Worm (Caenorhabditis elegans) whole organism, L1 larva: ENCODE results near the gene melo-3.

Experiments used
- F16B12.6 ChIP-seq: fragments of 150-350 bp; optimal IDR thresholded peaks from 2 replicates; lab custom pipeline; 2014; ENCODE audit warnings: missing biosample characterization, missing genetic modification characterization
- aha-1 ChIP-seq: fragments of 150-350 bp; optimal IDR thresholded peaks from 2 replicates; lab custom pipeline; 2014; ENCODE audit warnings: missing biosample characterization, missing genetic modification characterization
- aly-2 ChIP-seq: fragments of 150-350 bp; optimal IDR thresholded peaks from 2 replicates; lab custom pipeline; 2014; ENCODE audit warnings: missing biosample characterization, missing genetic modification characterization
- ceh-88 ChIP-seq: fragments of 200-800 bp; sonication (Bioruptor generic); IDR thresholded peaks from 2 replicates; pipeline ENCODE4 v1.3.6; 2022; ENCODE audit warnings: missing genetic modification characterization, missing compliant biosample characterization
- ces-1 ChIP-seq: fragments of 150-350 bp; optimal IDR thresholded peaks from 2 replicates; lab custom pipeline; 2014; ENCODE audit warnings: missing biosample characterization, missing genetic modification reagents, missing genetic modification characterization
- dpl-1 ChIP-seq, 3 experiments: fragments of 150-350 bp in 2 of 3; sonication (generic microtip) in 1 of 3; optimal IDR thresholded peaks; 2 replicates each; lab custom pipeline; 2014 to 2017; ENCODE audit warnings: missing biosample characterization in 3 of 3, missing genetic modification characterization in 3 of 3, missing genetic modification reagents in 3 of 3
- dsc-1 ChIP-seq: sonication (generic microtip); optimal IDR thresholded peaks from 2 replicates; lab custom pipeline; 2016; ENCODE audit warnings: mild to moderate bottlenecking, missing genetic modification characterization, missing compliant biosample characterization
- efl-1 ChIP-seq, 4 experiments: fragments of 150-350 bp; optimal IDR thresholded peaks in 3 of 4; peaks in 1 of 4; 1 replicate in 1 of 4; 2 replicates in 3 of 4; lab custom pipeline; 2014; ENCODE audit warnings: missing biosample characterization in 2 of 4, missing genetic modification characterization in 2 of 4, missing genetic modification reagents in 2 of 4
- efl-3 ChIP-seq: fragments of 200-800 bp; sonication (Bioruptor generic); optimal IDR thresholded peaks from 2 replicates; lab custom pipeline; 2018; ENCODE audit warnings: mild to moderate bottlenecking, missing genetic modification characterization, missing compliant biosample characterization
- egl-27 ChIP-seq, 2 experiments: fragments of 150-350 bp in 1 of 2; sonication (generic microtip); optimal IDR thresholded peaks; 3 replicates each; lab custom pipeline; 2017 to 2018; ENCODE audit warnings: missing biosample characterization in 2 of 2, missing genetic modification characterization in 2 of 2, missing genetic modification reagents in 2 of 2
- elt-3 ChIP-seq, 6 experiments: fragments of 150-350 bp in 1 of 6; sonication (generic microtip); optimal IDR thresholded peaks; 2 replicates each; lab custom pipeline; 2017 to 2018; ENCODE audit warnings: missing biosample characterization in 6 of 6, missing genetic modification characterization in 6 of 6, inconsistent platforms in 1 of 6
- fkh-8 ChIP-seq: sonication (generic microtip); optimal IDR thresholded peaks from 2 replicates; lab custom pipeline; 2016; ENCODE audit warnings: mild to moderate bottlenecking, missing genetic modification characterization, missing compliant biosample characterization
- fos-1 ChIP-seq: fragments of 150-350 bp; optimal IDR thresholded peaks from 2 replicates; lab custom pipeline; 2014; ENCODE audit warnings: missing biosample characterization, missing genetic modification characterization
- grh-1 ChIP-seq: fragments of 200-800 bp; sonication (Bioruptor generic); IDR thresholded peaks from 2 replicates; pipeline ENCODE4 v1.3.6; 2022; ENCODE audit warnings: missing genetic modification reagents, missing genetic modification characterization, missing compliant biosample characterization
- hlh-17 ChIP-seq: fragments of 200-800 bp; sonication (Bioruptor generic); optimal IDR thresholded peaks from 2 replicates; lab custom pipeline; 2018; ENCODE audit warnings: missing genetic modification characterization, mild to moderate bottlenecking, missing compliant biosample characterization, moderate library complexity, borderline replicate concordance
- irx-1 ChIP-seq: sonication (generic microtip); optimal IDR thresholded peaks from 2 replicates; lab custom pipeline; 2016; ENCODE audit warnings: missing genetic modification characterization, missing compliant biosample characterization
- lin-14 ChIP-seq: fragments of 200-800 bp; sonication (Bioruptor generic); optimal IDR thresholded peaks from 2 replicates; lab custom pipeline; 2018; ENCODE audit warnings: mild to moderate bottlenecking, missing genetic modification characterization, moderate library complexity, missing compliant biosample characterization
- lin-15B ChIP-seq: fragments of 150-350 bp; sonication (generic microtip); optimal IDR thresholded peaks from 3 replicates; lab custom pipeline; 2014; ENCODE audit warnings: missing biosample characterization, missing genetic modification characterization
- lsy-2 ChIP-seq, 2 experiments: fragments of 150-350 bp; optimal IDR thresholded peaks; 2 replicates each; lab custom pipeline; 2014; ENCODE audit warnings: missing biosample characterization in 2 of 2, missing genetic modification characterization in 2 of 2
- mab-9 ChIP-seq: fragments of 200-800 bp; sonication (Bioruptor generic); IDR thresholded peaks from 2 replicates; pipeline ENCODE4 v1.3.6; 2022; ENCODE audit warnings: missing genetic modification reagents, missing genetic modification characterization, missing compliant biosample characterization
- mef-2 ChIP-seq: fragments of 150-350 bp; optimal IDR thresholded peaks from 2 replicates; lab custom pipeline; 2014; ENCODE audit warnings: missing biosample characterization, missing genetic modification characterization
- nhr-12 ChIP-seq: sonication (generic microtip); optimal IDR thresholded peaks from 2 replicates; lab custom pipeline; 2017; ENCODE audit warnings: missing biosample characterization, missing genetic modification characterization
- nhr-19 ChIP-seq: fragments of 200-800 bp; sonication (Bioruptor generic); conservative IDR thresholded peaks from 2 replicates; pipeline ENCODE4 v1.3.6; 2022; ENCODE audit warnings: missing genetic modification characterization, missing compliant biosample characterization
- nhr-20 ChIP-seq: sonication (generic microtip); optimal IDR thresholded peaks from 2 replicates; lab custom pipeline; 2016; ENCODE audit warnings: mild to moderate bottlenecking, missing genetic modification characterization, missing compliant biosample characterization
- nhr-237 ChIP-seq: fragments of 150-350 bp; optimal IDR thresholded peaks from 2 replicates; lab custom pipeline; 2014; ENCODE audit warnings: missing biosample characterization, missing genetic modification characterization
- nhr-28 ChIP-seq: fragments of 150-350 bp; optimal IDR thresholded peaks from 2 replicates; lab custom pipeline; 2014; ENCODE audit warnings: missing biosample characterization, missing genetic modification characterization
- nhr-47 ChIP-seq: sonication (generic microtip); optimal IDR thresholded peaks from 2 replicates; lab custom pipeline; 2016; ENCODE audit warnings: mild to moderate bottlenecking, missing genetic modification characterization, moderate library complexity, missing compliant biosample characterization
- nhr-71 ChIP-seq: sonication (generic microtip); optimal IDR thresholded peaks from 2 replicates; lab custom pipeline; 2016; ENCODE audit warnings: mild to moderate bottlenecking, missing genetic modification characterization, moderate library complexity, missing compliant biosample characterization
- nhr-77 ChIP-seq: fragments of 150-350 bp; optimal IDR thresholded peaks from 2 replicates; lab custom pipeline; 2014; ENCODE audit warnings: missing biosample characterization, missing genetic modification characterization
- nhr-84 ChIP-seq: sonication (generic microtip); optimal IDR thresholded peaks from 2 replicates; lab custom pipeline; 2017; ENCODE audit warnings: missing biosample characterization, missing genetic modification characterization
- nhr-85 ChIP-seq: sonication (generic microtip); peaks from one replicate; lab custom pipeline; 2016; ENCODE audit warnings: missing genetic modification characterization, inconsistent platforms, missing compliant biosample characterization
- nhr-90 ChIP-seq: sonication (generic microtip); optimal IDR thresholded peaks from 2 replicates; lab custom pipeline; 2016; ENCODE audit warnings: mild to moderate bottlenecking, missing genetic modification characterization, missing compliant biosample characterization; ENCODE audit not compliant: poor library complexity
- rnt-1 ChIP-seq: sonication (generic microtip); optimal IDR thresholded peaks from 2 replicates; lab custom pipeline; 2016; ENCODE audit warnings: mild to moderate bottlenecking, missing genetic modification characterization, moderate library complexity, missing compliant biosample characterization
- snpc-4 ChIP-seq: fragments of 150-350 bp; optimal IDR thresholded peaks from 2 replicates; lab custom pipeline; 2014; ENCODE audit warnings: missing biosample characterization, missing genetic modification characterization
- snu-23 ChIP-seq: sonication (generic microtip); optimal IDR thresholded peaks from 2 replicates; lab custom pipeline; 2016; ENCODE audit warnings: missing genetic modification characterization, missing compliant biosample characterization
- sptf-1 ChIP-seq: fragments of 150-350 bp; optimal IDR thresholded peaks from 2 replicates; lab custom pipeline; 2014; ENCODE audit warnings: missing biosample characterization, missing genetic modification characterization
- swsn-7 ChIP-seq: sonication (generic microtip); optimal IDR thresholded peaks from 2 replicates; lab custom pipeline; 2016; ENCODE audit warnings: missing genetic modification characterization, missing compliant biosample characterization
- tlp-1 ChIP-seq: fragments of 150-350 bp; optimal IDR thresholded peaks from 2 replicates; lab custom pipeline; 2014; ENCODE audit warnings: missing biosample characterization, missing genetic modification characterization
- unc-62 ChIP-seq: fragments of 150-350 bp; optimal IDR thresholded peaks from 2 replicates; lab custom pipeline; 2014; ENCODE audit warnings: missing biosample characterization, missing genetic modification reagents, missing genetic modification characterization
- unc-86 ChIP-seq: sonication (generic microtip); optimal IDR thresholded peaks from 2 replicates; lab custom pipeline; 2016; ENCODE audit warnings: missing genetic modification characterization, missing compliant biosample characterization
- vab-15 ChIP-seq: sonication (generic microtip); optimal IDR thresholded peaks from 2 replicates; lab custom pipeline; 2017; ENCODE audit warnings: missing genotype, mild to moderate bottlenecking, missing genetic modification characterization, missing compliant biosample characterization
- xbp-1 ChIP-seq: sonication (generic microtip); optimal IDR thresholded peaks from 2 replicates; lab custom pipeline; 2016; ENCODE audit warnings: missing genetic modification characterization, missing compliant biosample characterization
- zag-1 ChIP-seq: fragments of 150-350 bp; optimal IDR thresholded peaks from 2 replicates; lab custom pipeline; 2014; ENCODE audit warnings: missing biosample characterization, missing genetic modification characterization
- zip-4 ChIP-seq: fragments of 200-800 bp; sonication (Bioruptor generic); optimal IDR thresholded peaks from 2 replicates; lab custom pipeline; 2018; ENCODE audit warnings: mild to moderate bottlenecking, missing genetic modification characterization, moderate library complexity, missing compliant biosample characterization
- ztf-4 ChIP-seq: fragments of 150-350 bp; optimal IDR thresholded peaks from 2 replicates; lab custom pipeline; 2014; ENCODE audit warnings: missing biosample characterization, missing genetic modification characterization

The melo-3 gene

DNA sequence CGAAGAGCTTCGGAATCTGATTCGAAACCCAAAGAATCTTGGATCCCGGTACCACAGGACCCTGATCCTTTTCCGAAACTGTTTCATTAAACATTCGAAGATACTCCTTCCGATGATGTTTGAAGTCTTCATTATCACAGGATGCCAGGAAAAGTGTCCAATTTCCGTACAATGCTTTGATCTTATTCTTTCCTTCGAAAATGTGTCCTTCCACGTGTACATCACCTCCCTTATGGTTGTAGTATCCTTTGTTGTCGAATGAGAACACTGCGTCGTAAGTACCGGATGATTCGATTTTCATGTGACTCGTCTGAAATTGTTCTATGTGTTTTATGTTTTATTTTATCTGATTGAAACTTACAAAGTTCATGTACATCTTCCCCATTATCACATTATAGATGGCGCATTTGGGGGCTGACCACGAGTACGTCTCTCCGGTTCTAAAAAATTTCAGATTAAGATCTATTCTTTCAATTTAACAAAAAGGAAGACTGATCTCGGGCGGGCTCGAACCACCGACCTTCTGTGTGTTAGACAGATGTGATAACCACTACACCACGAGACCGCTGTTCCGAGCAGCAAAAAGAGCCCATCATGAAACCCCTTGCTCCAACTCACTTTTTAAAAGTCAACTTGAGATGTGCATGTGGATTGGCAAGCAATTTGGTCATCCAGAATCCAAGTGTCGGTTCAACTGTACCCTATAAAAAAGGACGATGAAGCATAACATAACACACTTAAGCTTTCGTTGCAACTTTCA, 23.9 kb downstream of the melo-3 start (continued):
- no peak for TF ChIP-seq nhr-84 (tag; lab: Kevin White, UChicago)
- no peak for TF ChIP-seq zag-1 (tag; lab: Kevin White, UChicago)
- TF ChIP-seq dpl-1 (GFP tag; optimal IDR thresholded peaks at IDR 0.05; lab: Kevin White, UChicago): no peak
- no peak for TF ChIP-seq F16B12.6 (tag; lab: Kevin White, UChicago)
- TF ChIP-seq elt-3 (tag; optimal IDR thresholded peaks at IDR 0.05; lab: Kevin White, UChicago): no peak
- peak; percentile 70 for TF ChIP-seq rnt-1 (tag; lab: Kevin White, UChicago)
- TF ChIP-seq hlh-17: no peak
- no peak for TF ChIP-seq xbp-1
- TF ChIP-seq efl-1 (optimal IDR thresholded peaks at IDR 0.05; lab: Kevin White, UChicago): peak in 1 of 2 experiments; percentile 15
- peak in 1 of 2 experiments; percentile 84 for TF ChIP-seq efl-1 (GFP tag; optimal IDR thresholded peaks at IDR 0.05 in 1 of 2; lab: Kevin White, UChicago)
- TF ChIP-seq nhr-85 (tag; lab: Kevin White, UChicago): peak; percentile 67
- no peak for TF ChIP-seq nhr-237
- peak; percentile 24 for TF ChIP-seq dsc-1 (tag; lab: Kevin White, UChicago)

DNA sequence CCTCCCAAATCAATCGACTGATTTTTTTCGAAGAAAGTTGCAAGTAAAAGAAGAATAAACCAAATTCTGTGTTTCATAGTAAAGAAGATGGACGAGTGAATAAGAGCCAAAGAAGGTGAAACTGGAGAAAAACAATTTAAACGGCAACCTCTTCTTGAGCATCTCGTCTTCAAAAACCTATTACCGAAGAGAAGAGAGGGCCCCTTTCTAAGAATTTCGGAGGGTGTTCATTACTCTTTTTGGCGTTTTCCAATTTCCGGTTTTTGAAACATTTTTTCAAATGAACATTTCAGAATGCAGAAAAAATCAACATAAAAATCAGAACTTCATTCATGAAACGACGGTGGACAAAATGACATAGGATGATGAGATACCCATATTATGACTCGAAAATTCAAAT, 25.1 kb downstream of the melo-3 start, which contains the start of gene nmr-2:
Gene nmr-2 (minus strand): TSS at position 101 of the 400 bp plus-strand sequence.
- TF ChIP-seq nhr-90 (tag; lab: Kevin White, UChicago): no peak
- TF ChIP-seq snpc-4 (tag; lab: Kevin White, UChicago): no peak
- TF ChIP-seq sptf-1 (tag; lab: Kevin White, UChicago): no peak
- no peak for TF ChIP-seq zag-1 (tag; lab: Kevin White, UChicago)
- TF ChIP-seq lin-15B (tag; lab: Kevin White, UChicago): no peak
- TF ChIP-seq zip-4: no peak
- TF ChIP-seq egl-27 (tag; optimal IDR thresholded peaks at IDR 0.05; lab: Kevin White, UChicago): no peak
- TF ChIP-seq ceh-88 (GFP tag; lab: Robert Waterston, UW): no peak
- no peak for TF ChIP-seq mab-9 (GFP tag; lab: Robert Waterston, UW)
- TF ChIP-seq dpl-1 (GFP tag; optimal IDR thresholded peaks at IDR 0.05; lab: Kevin White, UChicago): no peak
- no peak for TF ChIP-seq mef-2 (tag; lab: Kevin White, UChicago)
- no peak for TF ChIP-seq grh-1
- no peak for TF ChIP-seq elt-3 (tag; optimal IDR thresholded peaks at IDR 0.05; lab: Kevin White, UChicago)
- no peak for TF ChIP-seq irx-1 (tag; lab: Kevin White, UChicago)
- no peak for TF ChIP-seq nhr-28 (tag; lab: Kevin White, UChicago)
- TF ChIP-seq vab-15 (tag; lab: Kevin White, UChicago): no peak
- TF ChIP-seq lin-14: no peak
- no peak for TF ChIP-seq efl-3
- TF ChIP-seq fos-1: no peak
- TF ChIP-seq tlp-1 (tag; lab: Kevin White, UChicago): no peak

DNA sequence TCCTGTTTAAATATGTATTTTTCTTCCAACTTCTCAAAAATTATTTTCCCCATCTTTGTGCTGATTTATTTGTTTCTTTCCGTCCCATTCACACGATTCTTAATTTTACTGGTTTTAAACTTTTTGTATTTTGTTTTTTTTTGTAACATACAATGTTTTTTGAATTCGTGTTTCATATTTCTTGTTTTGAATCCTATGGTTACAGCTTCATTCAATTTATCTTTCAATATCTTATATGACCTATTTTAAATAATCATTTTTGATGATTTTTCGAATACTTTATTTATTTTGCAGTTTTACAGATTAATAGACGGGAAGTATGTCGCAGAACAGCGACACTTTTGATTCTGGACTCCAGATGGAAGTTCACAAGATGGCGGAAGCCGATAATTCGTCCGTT, 31.9 kb downstream of the melo-3 start, which contains the start of gene hrde-2:
Gene hrde-2 (plus strand): TSS at position 301 of the 400 bp plus-strand sequence.
- no peak for TF ChIP-seq unc-62
- TF ChIP-seq ceh-88 (GFP tag; lab: Robert Waterston, UW): no peak
- TF ChIP-seq snpc-4 (tag; lab: Kevin White, UChicago): no peak
- TF ChIP-seq nhr-71 (tag; lab: Kevin White, UChicago): no peak
- TF ChIP-seq elt-3 (tag; optimal IDR thresholded peaks at IDR 0.05; lab: Kevin White, UChicago): no peak
- no peak for TF ChIP-seq sptf-1 (tag; lab: Kevin White, UChicago)
- TF ChIP-seq nhr-28 (tag; lab: Kevin White, UChicago): no peak
- no peak for TF ChIP-seq ces-1 (GFP tag; lab: Kevin White, UChicago)

DNA sequence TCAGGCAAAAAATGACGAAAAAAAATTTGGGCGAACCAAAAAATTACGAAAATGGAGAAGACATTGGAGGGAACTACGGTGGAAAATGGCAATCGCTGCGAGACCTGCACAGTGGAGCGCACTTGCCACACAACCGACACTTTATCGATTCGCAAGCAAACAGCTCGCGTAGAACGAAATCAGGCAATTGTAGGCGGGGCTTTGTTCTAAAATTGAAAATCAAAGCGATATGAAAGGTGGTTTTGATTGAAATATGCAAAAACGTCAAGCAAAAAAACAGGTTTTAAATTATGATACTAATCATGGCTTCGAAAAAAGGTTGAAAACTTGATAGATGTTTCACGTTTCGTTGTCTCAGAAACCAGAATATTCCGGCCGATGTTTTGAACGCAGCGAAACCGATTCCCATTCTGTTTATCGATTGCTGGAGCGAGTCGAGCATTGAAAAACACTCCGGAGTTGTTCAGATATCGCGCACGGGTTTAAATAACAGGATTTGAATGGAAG, 34.4 kb downstream of the melo-3 start, which contains the start of the genes fib-1 and mut-15:
Gene fib-1 (minus strand): TSS at position 40 of the 507 bp plus-strand sequence.
Gene mut-15 (plus strand): TSS at position 360 of the 507 bp plus-strand sequence.
- TF ChIP-seq ztf-4 (peak; percentile 72), hlh-17 (no peak), nhr-19 (GFP tag; lab: Robert Waterston, UW) (peak; percentile 92), nhr-20 (tag; lab: Kevin White, UChicago) (peak; percentile 96), unc-86 (tag; lab: Kevin White, UChicago) (peak; percentile 88), snu-23 (peak; percentile 97), lsy-2 (tag; optimal IDR thresholded peaks at IDR 0.05; lab: Kevin White, UChicago) (peak; percentile 95 to 98), fkh-8 (tag; lab: Kevin White, UChicago) (peak; percentile 98), nhr-47 (peak; percentile 96), nhr-77 (tag; lab: Kevin White, UChicago) (peak; percentile 91), dsc-1 (tag; lab: Kevin White, UChicago) (peak; percentile 93), aly-2 (tag; lab: Kevin White, UChicago) (peak; percentile 33), nhr-12 (tag; lab: Kevin White, UChicago) (no peak), swsn-7 (tag; lab: Kevin White, UChicago) (peak; percentile 95), nhr-90 (tag; lab: Kevin White, UChicago) (peak; percentile 94), aha-1 (tag; lab: Kevin White, UChicago) (peak; percentile 2), vab-15 (tag; lab: Kevin White, UChicago) (peak; percentile 92)
